Fruit fly (Drosophila melanogaster) whole organism, embryonic: Measurements from ENCODE around the gene CG5815.

Experiments used
- ATbp ChIP-seq: fragments of 200-800 bp; sonication (Bioruptor generic); optimal IDR thresholded peaks from 2 replicates; lab custom pipeline; 2017; ENCODE audit warnings: missing biosample characterization, mild to moderate bottlenecking, missing genetic modification characterization, missing genetic modification reagents
- Abd-B ChIP-seq: fragments of 200-800 bp; sonication (Bioruptor generic); optimal IDR thresholded peaks from 2 replicates; lab custom pipeline; 2018; ENCODE audit warnings: missing biosample characterization, mild to moderate bottlenecking, missing genetic modification characterization, moderate library complexity
- Antp ChIP-seq: fragments of 200-800 bp; sonication (Bioruptor generic); optimal IDR thresholded peaks from 3 replicates; lab custom pipeline; 2016; ENCODE audit warnings: missing biosample characterization, missing genetic modification characterization
- CG10565 ChIP-seq: fragments of 200-800 bp; sonication (Bioruptor generic); optimal IDR thresholded peaks from 3 replicates; lab custom pipeline; 2016; ENCODE audit warnings: missing biosample characterization, mild to moderate bottlenecking, missing genetic modification characterization
- CG11696 ChIP-seq: fragments of 200-800 bp; sonication (Bioruptor generic); IDR thresholded peaks from 2 replicates; pipeline ENCODE4 v1.3.6; 2022; ENCODE audit warnings: missing biosample characterization, missing genetic modification characterization
- CG13894 ChIP-seq: fragments of 200-800 bp; sonication (Bioruptor generic); optimal IDR thresholded peaks from 3 replicates; lab custom pipeline; 2018; ENCODE audit warnings: missing biosample characterization, mild to moderate bottlenecking, missing genetic modification characterization, moderate library complexity
- CG15514 ChIP-seq: fragments of 200-800 bp; sonication (Bioruptor generic); optimal IDR thresholded peaks from 3 replicates; lab custom pipeline; 2017; ENCODE audit warnings: missing biosample characterization, missing genetic modification characterization, mild to moderate bottlenecking, moderate library complexity, missing genetic modification reagents
- CG18262 ChIP-seq: fragments of 200-800 bp; optimal IDR thresholded peaks from 3 replicates; lab custom pipeline; 2019; ENCODE audit warnings: missing biosample characterization, mild to moderate bottlenecking, missing genetic modification characterization, moderate library complexity
- CG2875 ChIP-seq: fragments of 200-800 bp; sonication (Bioruptor generic); optimal IDR thresholded peaks from 2 replicates; lab custom pipeline; 2017; ENCODE audit warnings: missing biosample characterization, mild to moderate bottlenecking, missing genetic modification characterization, missing genetic modification reagents
- CG31365 ChIP-seq: fragments of 200-800 bp; sonication (Bioruptor generic); optimal IDR thresholded peaks from 2 replicates; lab custom pipeline; 2018; ENCODE audit warnings: missing biosample characterization, mild to moderate bottlenecking, missing genetic modification characterization
- CG31441 ChIP-seq: fragments of 200-800 bp; sonication (Bioruptor generic); IDR thresholded peaks from 2 replicates; pipeline ENCODE4 v1.3.6; 2022; ENCODE audit warnings: missing biosample characterization, missing genetic modification characterization
- CG32767 ChIP-seq: fragments of 200-800 bp; sonication (Bioruptor generic); IDR thresholded peaks from 2 replicates; pipeline ENCODE4 v1.3.6; 2022; ENCODE audit warnings: missing biosample characterization, missing genetic modification characterization
- CG3407 ChIP-seq: fragments of 200-800 bp; sonication (Bioruptor generic); optimal IDR thresholded peaks from 2 replicates; lab custom pipeline; 2018; ENCODE audit warnings: missing biosample characterization, mild to moderate bottlenecking, missing genetic modification characterization
- CG42726 ChIP-seq: fragments of 200-800 bp; sonication (Bioruptor generic); IDR thresholded peaks from 2 replicates; pipeline ENCODE4 v1.3.6; 2022; ENCODE audit warnings: missing biosample characterization, missing genetic modification characterization; ENCODE audit not compliant: partially characterized antibody
- CG4282 ChIP-seq: fragments of 200-800 bp; sonication (Bioruptor generic); optimal IDR thresholded peaks from 2 replicates; lab custom pipeline; 2016; ENCODE audit warnings: missing biosample characterization, missing genetic modification characterization
- CG4328 ChIP-seq: fragments of 200-800 bp; sonication (Bioruptor generic); optimal IDR thresholded peaks from 3 replicates; lab custom pipeline; 2017; ENCODE audit warnings: missing biosample characterization, missing genetic modification reagents, missing genetic modification characterization
- CG5953 ChIP-seq: fragments of 200-800 bp; sonication (Bioruptor generic); IDR thresholded peaks from 2 replicates; pipeline ENCODE4 v1.3.6; 2022; ENCODE audit warnings: missing biosample characterization, missing genetic modification characterization
- CG6689 ChIP-seq: fragments of 200-800 bp; sonication (Bioruptor generic); IDR thresholded peaks from 2 replicates; pipeline ENCODE4 v1.3.6; 2022; ENCODE audit warnings: missing biosample characterization, missing genetic modification characterization
- CG7556 ChIP-seq: fragments of 200-800 bp; sonication (Bioruptor generic); optimal IDR thresholded peaks from 2 replicates; lab custom pipeline; 2017; ENCODE audit warnings: missing biosample characterization, mild to moderate bottlenecking, missing genetic modification characterization
- CG8281 ChIP-seq: fragments of 200-800 bp; sonication (Bioruptor generic); optimal IDR thresholded peaks from 2 replicates; lab custom pipeline; 2018; ENCODE audit warnings: missing biosample characterization, mild to moderate bottlenecking, missing genetic modification characterization, moderate library complexity
- D19B ChIP-seq: fragments of 200-800 bp; sonication (Bioruptor generic); optimal IDR thresholded peaks from 2 replicates; lab custom pipeline; 2017; ENCODE audit warnings: missing biosample characterization, mild to moderate bottlenecking, missing genetic modification characterization
- Dfd ChIP-seq, 2 experiments: fragments of >200 bp; optimal IDR thresholded peaks; 2 replicates each; lab custom pipeline; 2017; ENCODE audit warnings: missing biosample characterization in 2 of 2, missing genetic modification characterization in 2 of 2
- Drgx ChIP-seq: fragments of 200-800 bp; sonication (Bioruptor generic); IDR thresholded peaks from 2 replicates; pipeline ENCODE4 v1.3.6; 2022; ENCODE audit warnings: missing biosample characterization, missing genetic modification characterization
- Ets97D ChIP-seq: fragments of 200-800 bp; sonication (Bioruptor generic); optimal IDR thresholded peaks from 3 replicates; lab custom pipeline; 2016; ENCODE audit warnings: missing biosample characterization, missing genetic modification characterization
- Hey ChIP-seq: fragments of 200-800 bp; sonication (Bioruptor generic); optimal IDR thresholded peaks from 3 replicates; lab custom pipeline; 2018; ENCODE audit warnings: missing biosample characterization, mild to moderate bottlenecking, missing genetic modification characterization
- Hmr ChIP-seq: fragments of 200-800 bp; sonication (Bioruptor generic); optimal IDR thresholded peaks from 3 replicates; lab custom pipeline; 2017; ENCODE audit warnings: mild to moderate bottlenecking, missing biosample characterization, missing genetic modification reagents, missing genetic modification characterization
- Jarid2 ChIP-seq: fragments of 200-800 bp; sonication (Bioruptor generic); optimal IDR thresholded peaks from 3 replicates; lab custom pipeline; 2017; ENCODE audit warnings: mild to moderate bottlenecking, missing biosample characterization, missing genetic modification reagents, missing genetic modification characterization
- Lhr ChIP-seq: fragments of 200-800 bp; sonication (Bioruptor generic); optimal IDR thresholded peaks from 3 replicates; lab custom pipeline; 2017; ENCODE audit warnings: mild to moderate bottlenecking, missing biosample characterization, missing genetic modification reagents, missing genetic modification characterization
- Mes4 ChIP-seq: fragments of 200-800 bp; sonication (Bioruptor generic); optimal IDR thresholded peaks from 2 replicates; lab custom pipeline; 2016; ENCODE audit warnings: missing biosample characterization, missing genetic modification characterization
- Sox102F ChIP-seq: fragments of 200-800 bp; sonication (Bioruptor generic); optimal IDR thresholded peaks from 2 replicates; lab custom pipeline; 2018; ENCODE audit warnings: missing biosample characterization, mild to moderate bottlenecking, missing genetic modification characterization, moderate library complexity
- cg ChIP-seq: fragments of 200-800 bp; sonication (Bioruptor generic); optimal IDR thresholded peaks from 3 replicates; lab custom pipeline; 2019; ENCODE audit warnings: missing biosample characterization, mild to moderate bottlenecking, missing genetic modification characterization, moderate library complexity
- da ChIP-seq: fragments of 200-800 bp; sonication (Bioruptor generic); optimal IDR thresholded peaks from 2 replicates; lab custom pipeline; 2016; ENCODE audit warnings: missing biosample characterization, missing genetic modification characterization
- eve ChIP-seq, 2 experiments: fragments of >200 bp; optimal IDR thresholded peaks; 2 replicates each; lab custom pipeline; 2017; ENCODE audit warnings: missing biosample characterization in 2 of 2, missing genetic modification characterization in 2 of 2
- exex ChIP-seq: fragments of 200-800 bp; sonication (Bioruptor generic); optimal IDR thresholded peaks from 4 replicates; lab custom pipeline; 2018; ENCODE audit warnings: missing biosample characterization, mild to moderate bottlenecking, missing genetic modification characterization, moderate library complexity
- h ChIP-seq: fragments of >200 bp; optimal IDR thresholded peaks from 2 replicates; lab custom pipeline; 2017
- kay ChIP-seq: fragments of 200-800 bp; sonication (Bioruptor generic); optimal IDR thresholded peaks from 2 replicates; lab custom pipeline; 2016; ENCODE audit warnings: missing biosample characterization, missing genetic modification characterization
- klu ChIP-seq: fragments of 200-800 bp; sonication (Bioruptor generic); IDR thresholded peaks from 2 replicates; pipeline ENCODE4 v1.3.6; 2022; ENCODE audit warnings: missing biosample characterization, missing genetic modification characterization
- lbe ChIP-seq: fragments of 200-800 bp; sonication (Bioruptor generic); optimal IDR thresholded peaks from 2 replicates; lab custom pipeline; 2016; ENCODE audit warnings: missing biosample characterization, mild to moderate bottlenecking, missing genetic modification characterization
- lov ChIP-seq, 2 experiments: fragments of 200-800 bp in 1 of 2; fragments of >200 bp in 1 of 2; sonication (Bioruptor generic) in 1 of 2; IDR thresholded peaks in 1 of 2; optimal IDR thresholded peaks in 1 of 2; 2 replicates in 1 of 2; 3 replicates in 1 of 2; pipeline versions ENCODE4 v1.3.6 to Lab custom; 2017 to 2022; ENCODE audit warnings: missing biosample characterization in 1 of 2, missing genetic modification characterization in 1 of 2
- luna ChIP-seq: fragments of 200-800 bp; sonication (Bioruptor generic); optimal IDR thresholded peaks from 2 replicates; lab custom pipeline; 2016; ENCODE audit warnings: missing biosample characterization, missing genetic modification characterization
- pita ChIP-seq: fragments of 200-800 bp; sonication (Bioruptor generic); optimal IDR thresholded peaks from 2 replicates; lab custom pipeline; 2017; ENCODE audit warnings: missing biosample characterization, mild to moderate bottlenecking, missing genetic modification characterization
- pnt ChIP-seq: fragments of 200-800 bp; sonication (Bioruptor generic); optimal IDR thresholded peaks from 3 replicates; lab custom pipeline; 2016; ENCODE audit warnings: missing biosample characterization, missing genetic modification characterization
- pum ChIP-seq: fragments of 200-800 bp; sonication (Bioruptor generic); optimal IDR thresholded peaks from 2 replicates; lab custom pipeline; 2016; ENCODE audit warnings: missing biosample characterization, missing genetic modification characterization
- ro ChIP-seq: fragments of 200-800 bp; sonication (Bioruptor generic); IDR thresholded peaks from 2 replicates; pipeline ENCODE4 v1.3.6; 2022; ENCODE audit warnings: missing biosample characterization, missing genetic modification characterization
- sd ChIP-seq: fragments of 200-800 bp; sonication (Bioruptor generic); optimal IDR thresholded peaks from 3 replicates; lab custom pipeline; 2018; ENCODE audit warnings: missing biosample characterization, mild to moderate bottlenecking, missing genetic modification characterization, moderate library complexity
- yki ChIP-seq: fragments of >200 bp; optimal IDR thresholded peaks from 3 replicates; lab custom pipeline; 2018
- zfh1 ChIP-seq: fragments of 200-800 bp; sonication (Bioruptor generic); IDR thresholded peaks from 3 replicates; pipeline ENCODE4 v1.3.6; 2022; ENCODE audit warnings: missing biosample characterization, missing genetic modification characterization

Gene CG5815

dm6 chr3R:27135692-27136641 is 23.6 kb downstream of the CG5815 start (continued):
- TF ChIP-seq pnt (GFP tag; lab: Kevin White, UChicago) = peak; percentile 59
- peak; percentile 47 for TF ChIP-seq Hmr
- TF ChIP-seq exex (tag; lab: Kevin White, UChicago) = peak; percentile 39
- no peak for TF ChIP-seq Dfd (GFP tag; optimal IDR thresholded peaks at IDR 0.05; lab: Kevin White, UChicago)

dm6 chr3R:27137914-27138323 is 25.6 kb downstream of the CG5815 start:
- TF ChIP-seq ro (GFP tag; lab: Robert Waterston, UW) (no peak), luna (no peak), ATbp (GFP tag; lab: Kevin White, UChicago) (peak; percentile 91), CG5953 (GFP tag; lab: Robert Waterston, UW) (peak; percentile 57), klu (GFP tag; lab: Robert Waterston, UW) (no peak), pita (GFP tag; lab: Kevin White, UChicago) (no peak), CG31365 (peak; percentile 1), cg (GFP tag; lab: Kevin White, UChicago) (peak; percentile 80), CG31441 (GFP tag; lab: Robert Waterston, UW) (peak; percentile 41), Drgx (GFP tag; lab: Robert Waterston, UW) (peak; percentile 26; the same call in 1 of the 2 replicates), yki (lab: Kevin White, UChicago) (no peak), Lhr (GFP tag; lab: Kevin White, UChicago) (peak; percentile 23), CG10565 (GFP tag; lab: Kevin White, UChicago) (no peak), eve (GFP tag; optimal IDR thresholded peaks at IDR 0.05; lab: Kevin White, UChicago) (peak in 1 of 2 experiments; percentile 58), CG2875 (peak; percentile 78), Sox102F (peak; percentile 45), CG3407 (peak; percentile 65), CG4282 (GFP tag; lab: Kevin White, UChicago) (no peak), CG42726 (GFP tag; lab: Robert Waterston, UW) (no peak), CG11696 (GFP tag; lab: Robert Waterston, UW) (no peak), Jarid2 (GFP tag; lab: Kevin White, UChicago) (no peak), CG7556 (peak; percentile 41), h (lab: Kevin White, UChicago) (no peak), da (GFP tag; lab: Kevin White, UChicago) (no peak), Abd-B (GFP tag; lab: Kevin White, UChicago) (no peak), CG32767 (GFP tag; lab: Robert Waterston, UW) (no peak), Ets97D (GFP tag; lab: Kevin White, UChicago) (no peak), Antp (GFP tag; lab: Kevin White, UChicago) (peak; percentile 3), pum (GFP tag; lab: Kevin White, UChicago) (no peak), Hey (tag; lab: Kevin White, UChicago) (peak; percentile 1), kay (GFP tag; lab: Kevin White, UChicago) (no peak), Hmr (peak; percentile 24), CG13894 (no peak), zfh1 (GFP tag; lab: Robert Waterston, UW) (0 out of 3 replicates have a peak, but pooled peaks have one; percentile 50), lbe (GFP tag; lab: Kevin White, UChicago) (no peak), CG8281 (tag; lab: Kevin White, UChicago) (peak; percentile 21), Mes4 (GFP tag; lab: Kevin White, UChicago) (peak; percentile 60), lov (optimal IDR thresholded peaks at IDR 0.05; lab: Kevin White, UChicago) (no peak), lov (GFP tag; IDR thresholded peaks at IDR 0.05; lab: Robert Waterston, UW) (no peak), CG15514 (GFP tag; lab: Kevin White, UChicago) (no peak), CG6689 (0 out of 2 replicates have a peak, but pooled peaks have one; percentile 24), CG4328 (GFP tag; lab: Kevin White, UChicago) (peak; percentile 38), D19B (GFP tag; lab: Kevin White, UChicago) (no peak), sd (tag; lab: Kevin White, UChicago) (no peak), CG18262 (peak; percentile 42)
